Fruit fly (Drosophila melanogaster): ENCODE results near the gene CG7512.

The CG7512 gene

DNA sequence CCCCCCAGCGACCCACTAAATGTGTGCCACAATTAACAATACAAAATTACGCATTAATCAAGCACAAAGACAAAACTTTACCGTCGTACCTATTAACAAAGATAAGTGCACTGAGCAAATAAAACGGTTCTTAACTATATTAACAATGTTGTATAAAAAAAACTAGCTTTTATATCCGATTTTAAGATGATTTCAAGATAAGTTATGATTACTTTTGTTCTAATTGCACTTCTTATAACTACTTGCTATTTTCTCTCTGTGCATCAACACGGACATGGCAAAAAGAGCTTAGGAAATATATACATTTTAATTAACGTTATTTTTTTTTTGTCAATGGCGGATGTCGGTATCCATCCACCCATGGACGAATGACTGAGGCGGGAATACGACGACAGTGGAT lies 22.6 kb downstream of the CG7512 start:
- TF ChIP-seq insv (optimal IDR thresholded peaks at IDR 0.05) (no peak), psq (optimal IDR thresholded peaks at IDR 0.05) (no peak), Myc (optimal IDR thresholded peaks at IDR 0.05) (no peak), h (optimal IDR thresholded peaks at IDR 0.05) (no peak), ttk (optimal IDR thresholded peaks at IDR 0.05) (no peak), Sin3A (optimal IDR thresholded peaks at IDR 0.05) (no peak)

- TF ChIP-seq psq (optimal IDR thresholded peaks at IDR 0.05) = no peak
- no peak for TF ChIP-seq Sin3A (optimal IDR thresholded peaks at IDR 0.05)
- TF ChIP-seq insv (optimal IDR thresholded peaks at IDR 0.05) = no peak
- TF ChIP-seq h (optimal IDR thresholded peaks at IDR 0.05) = no peak
- TF ChIP-seq ttk (optimal IDR thresholded peaks at IDR 0.05) = no peak
- TF ChIP-seq Myc (optimal IDR thresholded peaks at IDR 0.05) = no peak
Observed at dm6 chr3L:11536767-11537419, 23.4 kb downstream of the CG7512 start.

dm6 chr3L:11539511-11540329 lies 26.2 kb downstream of the CG7512 start:
- no peak for TF ChIP-seq psq (optimal IDR thresholded peaks at IDR 0.05)
- TF ChIP-seq Myc (optimal IDR thresholded peaks at IDR 0.05) = no peak
- no peak for TF ChIP-seq h (optimal IDR thresholded peaks at IDR 0.05)
- no peak for TF ChIP-seq Sin3A (optimal IDR thresholded peaks at IDR 0.05)
- no peak for TF ChIP-seq ttk (optimal IDR thresholded peaks at IDR 0.05)
- TF ChIP-seq insv (optimal IDR thresholded peaks at IDR 0.05) = no peak

DNA sequence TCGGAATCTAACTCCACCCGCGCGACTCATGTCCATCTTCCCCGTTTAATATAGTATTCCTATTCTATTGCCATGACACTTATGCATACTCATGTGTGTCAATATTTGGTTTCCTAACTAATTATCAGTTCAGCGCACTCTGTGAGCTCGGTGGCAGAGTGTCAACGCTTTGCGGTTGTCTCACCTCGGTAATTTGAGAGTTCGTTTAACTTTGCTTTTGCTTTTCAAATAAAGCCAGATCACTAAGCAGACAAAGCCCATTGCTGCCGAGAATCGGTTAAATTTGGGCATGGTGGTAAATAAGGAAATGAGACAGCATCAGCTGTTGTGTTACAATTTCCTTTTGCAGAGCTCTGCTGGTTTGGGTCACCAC lies 26.8 kb downstream of the CG7512 start:
- TF ChIP-seq Sin3A (optimal IDR thresholded peaks at IDR 0.05) (no peak), insv (optimal IDR thresholded peaks at IDR 0.05) (no peak), h (optimal IDR thresholded peaks at IDR 0.05) (no peak), ttk (optimal IDR thresholded peaks at IDR 0.05) (no peak), Myc (optimal IDR thresholded peaks at IDR 0.05) (no peak), psq (optimal IDR thresholded peaks at IDR 0.05) (no peak)

- TF ChIP-seq ttk (optimal IDR thresholded peaks at IDR 0.05) = no peak
- TF ChIP-seq Sin3A (optimal IDR thresholded peaks at IDR 0.05) = no peak
- no peak for TF ChIP-seq Myc (optimal IDR thresholded peaks at IDR 0.05)
- TF ChIP-seq h (optimal IDR thresholded peaks at IDR 0.05) = no peak
Observed at dm6 chr3L:11542437-11542836, 28.9 kb downstream of the CG7512 start.

- TF ChIP-seq h (optimal IDR thresholded peaks at IDR 0.05) = no peak
- TF ChIP-seq Myc (optimal IDR thresholded peaks at IDR 0.05) = no peak
- TF ChIP-seq insv (optimal IDR thresholded peaks at IDR 0.05) = no peak
- no peak for TF ChIP-seq psq (optimal IDR thresholded peaks at IDR 0.05)
- no peak for TF ChIP-seq ttk (optimal IDR thresholded peaks at IDR 0.05)
- TF ChIP-seq Sin3A (optimal IDR thresholded peaks at IDR 0.05) = no peak
Observed at dm6 chr3L:11542948-11543347, 29.4 kb downstream of the CG7512 start.

dm6 chr3L:11543681-11544299 lies 30.3 kb downstream of the CG7512 start:
- TF ChIP-seq Sin3A (optimal IDR thresholded peaks at IDR 0.05) (no peak), insv (optimal IDR thresholded peaks at IDR 0.05) (no peak), Myc (optimal IDR thresholded peaks at IDR 0.05) (no peak), h (optimal IDR thresholded peaks at IDR 0.05) (no peak), ttk (optimal IDR thresholded peaks at IDR 0.05) (no peak), psq (optimal IDR thresholded peaks at IDR 0.05) (no peak)

DNA sequence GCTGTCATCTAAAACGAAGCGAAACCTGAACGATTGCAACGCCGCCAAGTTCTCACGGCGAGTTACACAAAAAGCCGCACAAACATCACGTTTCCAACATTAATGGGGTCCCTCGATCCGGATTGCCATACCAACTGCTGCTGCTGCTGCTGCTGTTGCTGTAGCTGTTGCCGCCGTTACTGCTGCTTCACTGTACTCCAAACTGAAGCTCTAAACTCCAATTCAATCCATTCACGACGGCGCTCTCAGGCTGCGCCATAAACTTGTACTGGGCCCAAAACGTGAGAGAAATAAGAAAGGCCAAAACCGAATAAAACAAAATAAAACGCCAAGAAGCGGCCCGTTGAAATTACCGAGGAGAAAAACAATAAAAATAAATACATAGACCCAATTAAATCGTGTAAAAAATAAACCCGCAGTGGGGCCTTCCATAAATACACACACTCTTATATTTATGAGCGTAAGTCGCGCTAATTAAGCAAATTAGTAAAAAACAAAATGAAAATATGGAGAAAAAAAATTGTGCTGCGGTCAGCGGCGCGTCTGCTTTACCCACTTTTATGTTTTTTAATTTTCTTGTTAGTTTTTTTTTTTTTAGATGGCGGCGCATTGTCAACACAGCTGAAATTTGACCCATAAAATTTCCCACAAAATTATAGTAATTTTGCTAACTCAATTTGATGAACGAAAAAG lies 33.9 kb downstream of the CG7512 start:
- TF ChIP-seq Myc (optimal IDR thresholded peaks at IDR 0.05) = no peak
- no peak for TF ChIP-seq psq (optimal IDR thresholded peaks at IDR 0.05)
- no peak for TF ChIP-seq ttk (optimal IDR thresholded peaks at IDR 0.05)
- no peak for TF ChIP-seq Sin3A (optimal IDR thresholded peaks at IDR 0.05)
- no peak for TF ChIP-seq insv (optimal IDR thresholded peaks at IDR 0.05)
- TF ChIP-seq h (optimal IDR thresholded peaks at IDR 0.05) = no peak

- TF ChIP-seq Sin3A (optimal IDR thresholded peaks at IDR 0.05) (no peak), psq (optimal IDR thresholded peaks at IDR 0.05) (no peak), ttk (optimal IDR thresholded peaks at IDR 0.05) (no peak), h (optimal IDR thresholded peaks at IDR 0.05) (no peak), insv (optimal IDR thresholded peaks at IDR 0.05) (no peak), Myc (optimal IDR thresholded peaks at IDR 0.05) (no peak)
Observed at dm6 chr3L:11548009-11548408, 34.5 kb downstream of the CG7512 start.

- no peak for TF ChIP-seq insv (optimal IDR thresholded peaks at IDR 0.05)
- TF ChIP-seq h (optimal IDR thresholded peaks at IDR 0.05) = no peak
- TF ChIP-seq Sin3A (optimal IDR thresholded peaks at IDR 0.05) = no peak
- TF ChIP-seq ttk (optimal IDR thresholded peaks at IDR 0.05) = no peak
- no peak for TF ChIP-seq psq (optimal IDR thresholded peaks at IDR 0.05)
- TF ChIP-seq Myc (optimal IDR thresholded peaks at IDR 0.05) = no peak
Observed at dm6 chr3L:11549432-11549831, 35.9 kb downstream of the CG7512 start.

dm6 chr3L:11550359-11551056 lies 37.0 kb downstream of the CG7512 start:
- TF ChIP-seq insv (optimal IDR thresholded peaks at IDR 0.05) (no peak), h (optimal IDR thresholded peaks at IDR 0.05) (no peak), psq (optimal IDR thresholded peaks at IDR 0.05) (no peak), Myc (optimal IDR thresholded peaks at IDR 0.05) (no peak), ttk (optimal IDR thresholded peaks at IDR 0.05) (no peak), Sin3A (optimal IDR thresholded peaks at IDR 0.05) (no peak)

Data from Kc167 (cell line).